Fruit fly (Drosophila melanogaster) whole organism, wandering third instar larva: ENCODE measurements around the gene CG42536.

Source experiments
- Jra ChIP-seq: sonication (Bioruptor generic); optimal IDR thresholded peaks from 2 replicates; lab custom pipeline; 2016; ENCODE audit warnings: missing biosample characterization, missing genetic modification characterization
- psq ChIP-seq: fragments of 200-800 bp; sonication (Bioruptor generic); optimal IDR thresholded peaks from 3 replicates; lab custom pipeline; 2017; ENCODE audit warnings: missing biosample characterization, mild to moderate bottlenecking, missing genetic modification characterization, moderate library complexity
- sage ChIP-seq: fragments of 200-800 bp; sonication (Bioruptor generic); optimal IDR thresholded peaks from 2 replicates; lab custom pipeline; 2016; ENCODE audit warnings: missing biosample characterization, mild to moderate bottlenecking, missing genetic modification characterization

- TF ChIP-seq psq (no peak), sage (GFP tag; lab: Kevin White, UChicago) (no peak), Jra (GFP tag; lab: Kevin White, UChicago) (no peak)
These were observed 45.1 kb upstream of the CG42536 start for dm6 chr3L:10674940-10675339.
